Fruit fly (Drosophila melanogaster) whole organism: ENCODE measurements around the gene Ube3a.

Experiments used
- CG8478 ChIP-seq: fragments of >200 bp; optimal IDR thresholded peaks from 2 replicates; lab custom pipeline; 2018; ENCODE audit warnings: inconsistent platforms
- Dll ChIP-seq: fragments of >200 bp; optimal IDR thresholded peaks from 2 replicates; lab custom pipeline; 2017
- EcR ChIP-seq, 2 experiments: fragments of >200 bp; optimal IDR thresholded peaks; 2 replicates each; lab custom pipeline; 2017; ENCODE audit warnings: missing biosample characterization in 2 of 2, missing genetic modification characterization in 2 of 2, missing genetic modification reagents in 2 of 2
- pan ChIP-seq: fragments of >200 bp; optimal IDR thresholded peaks from 2 replicates; lab custom pipeline; 2017
- psq ChIP-seq: fragments of >200 bp; optimal IDR thresholded peaks from 2 replicates; lab custom pipeline; 2017

dm6 chr3L:11173049-11173564, 37.3 kb downstream of the Ube3a start, which contains the start of gene CG14142:
- TF ChIP-seq psq (lab: Kevin White, UChicago) (no peak), EcR (GFP tag; optimal IDR thresholded peaks at IDR 0.05; lab: Kevin White, UChicago) (no peak), pan (lab: Kevin White, UChicago) (no peak), CG8478 (lab: Kevin White, UChicago) (no peak), Dll (lab: Kevin White, UChicago) (no peak)
